Worm (Caenorhabditis elegans) whole organism, young adult: ENCODE data around the gene vang-1.

Experiments
- B0035.1 ChIP-seq: sonication (generic microtip); optimal IDR thresholded peaks from 2 replicates; lab custom pipeline; 2016; ENCODE audit warnings: missing genetic modification characterization, mild to moderate bottlenecking, missing compliant biosample characterization, missing genotype, missing genetic modification reagents
- F33H1.4 ChIP-seq: fragments of 200-800 bp; sonication (Bioruptor generic); IDR thresholded peaks from 2 replicates; pipeline ENCODE4 v1.3.6; 2022; ENCODE audit warnings: missing genetic modification reagents, missing genetic modification characterization, missing compliant biosample characterization
- F39B2.1 ChIP-seq: fragments of 200-800 bp; sonication (Bioruptor generic); IDR thresholded peaks from 2 replicates; pipeline ENCODE4 v1.3.6; 2022; ENCODE audit warnings: missing genetic modification reagents, missing genetic modification characterization, missing compliant biosample characterization
- F49E8.2 ChIP-seq: sonication (generic microtip); optimal IDR thresholded peaks from 3 replicates; lab custom pipeline; 2017; ENCODE audit warnings: missing genetic modification characterization, mild to moderate bottlenecking, missing compliant biosample characterization, antibody characterized with exemption, moderate library complexity; ENCODE audit not compliant: insufficient read depth
- K12H6.12 ChIP-seq: fragments of 200-800 bp; sonication (Bioruptor generic); optimal IDR thresholded peaks from 2 replicates; lab custom pipeline; 2018; ENCODE audit warnings: mild to moderate bottlenecking, missing genetic modification characterization, missing compliant biosample characterization
- Y67H2A.10 ChIP-seq: fragments of 200-800 bp; sonication (Bioruptor generic); conservative IDR thresholded peaks from 2 replicates; pipeline ENCODE4 v1.3.6; 2022; ENCODE audit warnings: missing genetic modification reagents, missing genetic modification characterization, missing compliant biosample characterization
- athp-1 ChIP-seq: sonication (generic microtip); optimal IDR thresholded peaks from 2 replicates; lab custom pipeline; 2017; ENCODE audit warnings: mild to moderate bottlenecking, missing genetic modification characterization, missing compliant biosample characterization
- attf-3 ChIP-seq: fragments of 200-800 bp; sonication (Bioruptor generic); conservative IDR thresholded peaks from 2 replicates; pipeline ENCODE4 v1.3.6; 2022; ENCODE audit warnings: missing genetic modification reagents, missing genetic modification characterization, missing compliant biosample characterization
- attf-5 ChIP-seq: fragments of 200-800 bp; sonication (Bioruptor generic); optimal IDR thresholded peaks from 2 replicates; lab custom pipeline; 2018; ENCODE audit warnings: mild to moderate bottlenecking, missing genetic modification characterization, missing compliant biosample characterization
- cebp-1 ChIP-seq, 2 experiments: fragments of 200-800 bp in 1 of 2; sonication (Bioruptor generic) in 1 of 2; sonication (generic microtip) in 1 of 2; IDR thresholded peaks in 1 of 2; optimal IDR thresholded peaks in 1 of 2; 2 replicates each; pipeline versions ENCODE4 v1.3.6 to Lab custom; 2017 to 2022; ENCODE audit warnings: missing compliant biosample characterization in 2 of 2, missing genetic modification characterization in 2 of 2, mild to moderate bottlenecking in 1 of 2, missing genetic modification reagents in 1 of 2, moderate library complexity in 1 of 2
- ceh-100 ChIP-seq: fragments of 200-800 bp; sonication (Bioruptor generic); IDR thresholded peaks from 2 replicates; pipeline ENCODE4 v1.3.6; 2022; ENCODE audit warnings: missing genetic modification reagents, missing genetic modification characterization, missing compliant biosample characterization
- ceh-40 ChIP-seq: fragments of 200-800 bp; sonication (Bioruptor generic); IDR thresholded peaks from 2 replicates; pipeline ENCODE4 v1.3.6; 2022; ENCODE audit warnings: missing genetic modification characterization, missing compliant biosample characterization
- ceh-58 ChIP-seq: fragments of 200-800 bp; sonication (Bioruptor generic); IDR thresholded peaks from 2 replicates; pipeline ENCODE4 v1.3.6; 2022; ENCODE audit warnings: missing genetic modification characterization, missing compliant biosample characterization
- ceh-91 ChIP-seq: fragments of 200-800 bp; sonication (Bioruptor generic); IDR thresholded peaks from 2 replicates; pipeline ENCODE4 v1.3.6; 2022; ENCODE audit warnings: missing genetic modification reagents, missing genetic modification characterization, missing compliant biosample characterization
- dox-1 ChIP-seq: fragments of 200-800 bp; sonication (Bioruptor generic); IDR thresholded peaks from 2 replicates; pipeline ENCODE4 v1.3.6; 2022; ENCODE audit warnings: missing genetic modification reagents, missing genetic modification characterization, missing compliant biosample characterization
- egrh-3 ChIP-seq: fragments of 200-800 bp; sonication (Bioruptor generic); IDR thresholded peaks from 2 replicates; pipeline ENCODE4 v1.3.6; 2022; ENCODE audit warnings: missing genetic modification reagents, missing genetic modification characterization, missing compliant biosample characterization
- hlh-26 ChIP-seq: fragments of 200-800 bp; sonication (Bioruptor generic); conservative IDR thresholded peaks from 2 replicates; pipeline ENCODE4 v1.3.6; 2022; ENCODE audit warnings: missing genetic modification reagents, missing genetic modification characterization, missing compliant biosample characterization
- hmg-1.2 ChIP-seq: fragments of 200-800 bp; sonication (Bioruptor generic); IDR thresholded peaks from 2 replicates; pipeline ENCODE4 v1.3.6; 2022; ENCODE audit warnings: missing genetic modification reagents, missing genetic modification characterization, missing compliant biosample characterization
- lin-40 ChIP-seq: sonication (generic microtip); optimal IDR thresholded peaks from 2 replicates; lab custom pipeline; 2016; ENCODE audit warnings: missing genetic modification characterization, mild to moderate bottlenecking, missing compliant biosample characterization, missing genotype, missing genetic modification reagents
- lsy-27 ChIP-seq: sonication (generic microtip); optimal IDR thresholded peaks from 2 replicates; lab custom pipeline; 2017; ENCODE audit warnings: missing genetic modification characterization, mild to moderate bottlenecking, missing compliant biosample characterization, antibody characterized with exemption, missing genotype, borderline replicate concordance; ENCODE audit not compliant: insufficient read depth
- mxl-1 ChIP-seq: sonication (generic microtip); optimal IDR thresholded peaks from 2 replicates; lab custom pipeline; 2016; ENCODE audit warnings: missing genetic modification characterization, missing compliant biosample characterization
- nfya-2 ChIP-seq: fragments of 200-800 bp; sonication (Bioruptor generic); IDR thresholded peaks from 2 replicates; pipeline ENCODE4 v1.3.6; 2022; ENCODE audit warnings: missing genetic modification reagents, missing genetic modification characterization, missing compliant biosample characterization
- nhr-120 ChIP-seq: fragments of 200-800 bp; sonication (Bioruptor generic); IDR thresholded peaks from 2 replicates; pipeline ENCODE4 v1.3.6; 2022; ENCODE audit warnings: missing genetic modification characterization, missing compliant biosample characterization
- nhr-80 ChIP-seq: sonication (generic microtip); optimal IDR thresholded peaks from 2 replicates; lab custom pipeline; 2016; ENCODE audit warnings: missing genetic modification characterization, missing compliant biosample characterization
- sptf-2 ChIP-seq: fragments of 200-800 bp; sonication (Bioruptor generic); optimal IDR thresholded peaks from 2 replicates; lab custom pipeline; 2018; ENCODE audit warnings: mild to moderate bottlenecking, missing genetic modification characterization, missing compliant biosample characterization
- tbp1 ChIP-seq: fragments of 200-800 bp; sonication (Bioruptor generic); optimal IDR thresholded peaks from 2 replicates; lab custom pipeline; 2018; ENCODE audit warnings: mild to moderate bottlenecking, missing genetic modification characterization, missing compliant biosample characterization
- zfh-2 ChIP-seq: fragments of 200-800 bp; sonication (Bioruptor generic); conservative IDR thresholded peaks from 2 replicates; pipeline ENCODE4 v1.3.6; 2022; ENCODE audit warnings: missing genetic modification reagents, missing genetic modification characterization, missing compliant biosample characterization

Gene vang-1

ce11 chrX:2902854-2903253 is 17.2 kb downstream of the vang-1 start (continued):
- TF ChIP-seq K12H6.12 (tag; lab: Kevin White, UChicago) (no peak), ceh-91 (no peak)

DNA sequence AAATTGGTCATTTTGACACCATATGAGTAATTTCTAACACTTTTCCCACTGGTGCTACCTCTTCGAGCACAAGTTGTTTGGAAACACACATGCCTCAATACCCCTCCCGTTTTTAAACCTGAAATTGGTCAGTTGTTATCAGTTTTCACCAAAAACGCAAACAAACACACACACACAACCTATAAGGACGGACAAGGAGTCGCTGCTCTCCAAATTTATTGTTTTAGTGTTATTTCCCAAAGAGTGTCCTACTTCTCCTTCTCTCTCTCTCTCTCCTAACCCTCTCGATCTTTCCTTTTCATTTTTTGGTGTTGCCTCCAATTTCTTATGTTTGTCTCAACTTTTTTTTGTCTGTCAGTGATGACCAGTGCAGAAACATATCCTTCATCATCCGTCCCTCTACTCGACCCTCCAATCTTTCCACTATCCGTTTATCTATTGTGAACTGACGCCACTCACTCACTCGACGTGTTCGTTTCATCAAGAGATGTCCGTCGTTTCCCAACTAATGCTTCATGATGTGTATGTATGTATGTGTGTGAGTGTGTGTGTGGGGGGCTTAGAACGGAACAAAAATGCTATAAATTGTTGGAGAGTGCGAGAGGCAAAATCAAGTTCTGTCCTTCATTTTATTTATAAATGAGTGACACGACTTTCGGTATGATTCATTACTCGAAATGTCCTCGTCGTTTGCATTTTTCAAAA is 18.2 kb downstream of the vang-1 start:
- no peak for TF ChIP-seq mxl-1 (tag; lab: Kevin White, UChicago)
- no peak for TF ChIP-seq ceh-100 (GFP tag; lab: Robert Waterston, UW)
- TF ChIP-seq Y67H2A.10, result no peak
- no peak for TF ChIP-seq dox-1
- TF ChIP-seq K12H6.12 (tag; lab: Kevin White, UChicago), result no peak
- TF ChIP-seq athp-1 (tag; lab: Kevin White, UChicago), result no peak
- peak; percentile 56 for TF ChIP-seq nhr-80 (tag; lab: Kevin White, UChicago)
- no peak for TF ChIP-seq cebp-1 (GFP tag; IDR thresholded peaks at IDR 0.05; lab: Robert Waterston, UW)
- TF ChIP-seq cebp-1 (tag; optimal IDR thresholded peaks at IDR 0.05; lab: Kevin White, UChicago), result peak; percentile 1
- no peak for TF ChIP-seq F39B2.1 (GFP tag; lab: Robert Waterston, UW)
- no peak for TF ChIP-seq attf-3 (GFP tag; lab: Robert Waterston, UW)

- TF ChIP-seq nhr-80 (tag; lab: Kevin White, UChicago), result peak; percentile 77
- no peak for TF ChIP-seq athp-1 (tag; lab: Kevin White, UChicago)
- no peak for TF ChIP-seq lin-40
Observed at ce11 chrX:2906062-2906732, 20.5 kb downstream of the vang-1 start.

DNA sequence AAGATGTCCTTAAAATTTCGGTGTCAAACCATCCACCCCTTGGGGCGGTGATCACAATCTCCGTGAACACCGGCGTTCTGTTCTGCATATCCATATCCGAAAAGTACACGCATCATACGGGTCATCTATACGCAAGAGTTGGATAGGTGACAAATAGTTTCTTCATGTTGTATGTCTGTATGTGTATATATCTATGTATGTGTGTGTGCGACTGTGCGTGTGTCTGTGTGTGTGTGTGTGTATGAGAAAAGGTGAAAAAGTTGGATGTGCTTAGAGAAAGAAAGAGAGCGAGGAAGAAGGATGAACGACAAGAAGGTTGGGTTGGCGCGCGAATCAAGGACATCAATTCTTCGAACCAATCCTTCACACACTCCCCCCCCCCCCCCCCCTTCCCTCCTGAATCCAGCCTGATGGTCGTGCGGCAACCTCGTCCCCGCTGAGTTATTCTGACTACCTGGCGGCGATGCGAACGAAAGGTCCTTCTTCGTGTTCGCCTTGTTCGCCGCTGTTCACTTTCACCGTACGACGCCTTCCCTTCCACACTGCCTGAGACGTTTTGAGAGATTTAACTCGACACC is 21.7 kb downstream of the vang-1 start:
- TF ChIP-seq F33H1.4 (GFP tag; lab: Robert Waterston, UW) (no peak), B0035.1 (tag; lab: Kevin White, UChicago) (no peak), nfya-2 (no peak), zfh-2 (GFP tag; lab: Robert Waterston, UW) (peak; percentile 90), ceh-40 (no peak), attf-5 (GFP tag; lab: Kevin White, UChicago) (no peak), lsy-27 (tag; lab: Kevin White, UChicago) (no peak), cebp-1 (GFP tag; IDR thresholded peaks at IDR 0.05; lab: Robert Waterston, UW) (no peak), cebp-1 (tag; optimal IDR thresholded peaks at IDR 0.05; lab: Kevin White, UChicago) (no peak), ceh-58 (GFP tag; lab: Robert Waterston, UW) (no peak), egrh-3 (GFP tag; lab: Robert Waterston, UW) (peak; percentile 74; the same call in 1 of the 2 replicates), nhr-120 (GFP tag; lab: Robert Waterston, UW) (no peak), dox-1 (0 out of 2 replicates have a peak, but pooled peaks have one; percentile 15), sptf-2 (no peak)

DNA sequence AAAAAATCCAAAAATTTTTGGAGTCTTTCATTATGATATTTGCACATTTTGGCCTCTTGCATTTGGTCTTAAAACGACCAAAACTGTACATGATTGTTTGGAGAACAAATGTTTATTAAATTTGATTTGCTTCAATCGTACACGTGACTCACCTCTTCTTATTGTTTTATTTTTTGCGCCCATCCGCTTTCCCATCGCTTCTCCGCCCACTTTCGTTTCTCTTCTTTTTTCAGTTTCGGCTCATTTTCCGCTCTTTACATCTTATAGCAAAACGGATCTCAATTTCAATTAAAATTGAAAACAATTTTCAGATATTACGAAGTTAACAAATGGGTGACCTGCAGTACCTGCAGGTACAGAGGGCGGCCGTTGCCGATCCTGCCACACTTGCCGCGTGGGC is 23.6 kb downstream of the vang-1 start, which contains the start of gene nmy-1:
nmy-1 (plus strand) TSS at position 301 of the 400 bp plus-strand sequence.
- no peak for TF ChIP-seq tbp1 (GFP tag; lab: Kevin White, UChicago)
- no peak for TF ChIP-seq F49E8.2
- no peak for TF ChIP-seq hmg-1.2 (GFP tag; lab: Robert Waterston, UW)
- no peak for TF ChIP-seq hlh-26 (GFP tag; lab: Robert Waterston, UW)
- TF ChIP-seq zfh-2 (GFP tag; lab: Robert Waterston, UW), result peak; percentile 56; the same call in 1 of the 2 replicates
